Worm (Caenorhabditis elegans) whole organism, L2 larva: Measurements from ENCODE around the gene C45B11.9.

Experiments
- C34F6.9 ChIP-seq: fragments of 150-350 bp; optimal IDR thresholded peaks from 2 replicates; lab custom pipeline; 2014; ENCODE audit warnings: missing biosample characterization, missing genetic modification characterization
- F13H6.1 ChIP-seq: sonication (generic microtip); optimal IDR thresholded peaks from 2 replicates; lab custom pipeline; 2016; ENCODE audit warnings: missing genetic modification characterization, missing compliant biosample characterization
- R02D3.7 ChIP-seq: fragments of 150-350 bp; optimal IDR thresholded peaks from 2 replicates; lab custom pipeline; 2014; ENCODE audit warnings: missing biosample characterization, missing genetic modification characterization
- Y55F3AM.14 ChIP-seq: fragments of 200-800 bp; sonication (Bioruptor generic); optimal IDR thresholded peaks from 2 replicates; lab custom pipeline; 2018; ENCODE audit warnings: mild to moderate bottlenecking, missing genetic modification characterization, missing compliant biosample characterization
- ZK546.5 ChIP-seq: sonication (generic microtip); optimal IDR thresholded peaks from 2 replicates; lab custom pipeline; 2017; ENCODE audit warnings: missing biosample characterization, missing genetic modification characterization
- alr-1 ChIP-seq: fragments of 150-350 bp; optimal IDR thresholded peaks from 2 replicates; lab custom pipeline; 2014; ENCODE audit warnings: missing biosample characterization, missing genetic modification characterization
- aly-2 ChIP-seq: fragments of 150-350 bp; optimal IDR thresholded peaks from 2 replicates; lab custom pipeline; 2014; ENCODE audit warnings: missing biosample characterization, missing genetic modification characterization
- ama-1 ChIP-seq: fragments of 150-350 bp; optimal IDR thresholded peaks from 2 replicates; lab custom pipeline; 2018; ENCODE audit warnings: inconsistent platforms
- blmp-1 ChIP-seq: sonication (generic microtip); optimal IDR thresholded peaks from 2 replicates; lab custom pipeline; 2017; ENCODE audit warnings: missing genetic modification characterization, mild to moderate bottlenecking, missing compliant biosample characterization, antibody characterized with exemption, moderate library complexity; ENCODE audit not compliant: insufficient read depth
- ceh-16 ChIP-seq: fragments of 150-350 bp; optimal IDR thresholded peaks from 2 replicates; lab custom pipeline; 2014; ENCODE audit warnings: missing biosample characterization, missing genetic modification characterization
- ceh-82 ChIP-seq: fragments of 150-350 bp; optimal IDR thresholded peaks from 2 replicates; lab custom pipeline; 2014; ENCODE audit warnings: missing biosample characterization, missing genetic modification characterization
- crh-2 ChIP-seq: sonication (generic microtip); optimal IDR thresholded peaks from 2 replicates; lab custom pipeline; 2017; ENCODE audit warnings: missing biosample characterization, missing genetic modification characterization
- dmd-4 ChIP-seq: sonication (generic microtip); optimal IDR thresholded peaks from 2 replicates; lab custom pipeline; 2017; ENCODE audit warnings: missing biosample characterization, missing genetic modification characterization
- egl-27 ChIP-seq: sonication (generic microtip); optimal IDR thresholded peaks from 3 replicates; lab custom pipeline; 2017; ENCODE audit warnings: missing biosample characterization, missing genetic modification reagents, missing genetic modification characterization
- elt-1 ChIP-seq: fragments of 150-350 bp; optimal IDR thresholded peaks from 2 replicates; lab custom pipeline; 2014; ENCODE audit warnings: missing biosample characterization, missing genetic modification characterization
- elt-3 ChIP-seq: sonication (generic microtip); optimal IDR thresholded peaks from 2 replicates; lab custom pipeline; 2017; ENCODE audit warnings: missing biosample characterization, missing genetic modification characterization
- fos-1 ChIP-seq: fragments of 150-350 bp; optimal IDR thresholded peaks from 2 replicates; lab custom pipeline; 2014; ENCODE audit warnings: missing biosample characterization, missing genetic modification characterization
- gmeb-1 ChIP-seq: fragments of 150-350 bp; optimal IDR thresholded peaks from 2 replicates; lab custom pipeline; 2014; ENCODE audit warnings: missing biosample characterization, missing genetic modification characterization
- lin-11 ChIP-seq: fragments of 150-350 bp; sonication (generic microtip); optimal IDR thresholded peaks from 2 replicates; lab custom pipeline; 2014; ENCODE audit warnings: missing biosample characterization, missing genetic modification characterization, inconsistent platforms, mixed read lengths
- lin-13 ChIP-seq: fragments of 150-350 bp; optimal IDR thresholded peaks from 2 replicates; lab custom pipeline; 2014; ENCODE audit warnings: missing biosample characterization, missing genetic modification reagents, missing genetic modification characterization
- lin-39 ChIP-seq: fragments of 150-350 bp; optimal IDR thresholded peaks from 2 replicates; lab custom pipeline; 2014; ENCODE audit warnings: missing biosample characterization, missing genetic modification reagents, missing genetic modification characterization
- lsy-2 ChIP-seq, 2 experiments: fragments of 150-350 bp in 1 of 2; sonication (generic microtip) in 1 of 2; optimal IDR thresholded peaks; 2 replicates each; lab custom pipeline; 2014 to 2017; ENCODE audit warnings: missing biosample characterization in 2 of 2, missing genetic modification characterization in 2 of 2
- mab-5 ChIP-seq: fragments of 150-350 bp; optimal IDR thresholded peaks from 2 replicates; lab custom pipeline; 2014; ENCODE audit warnings: missing biosample characterization, missing genetic modification characterization
- mbf-1 ChIP-seq: sonication (generic microtip); optimal IDR thresholded peaks from 2 replicates; lab custom pipeline; 2017; ENCODE audit warnings: missing biosample characterization, missing genetic modification characterization
- mdl-1 ChIP-seq, 2 experiments: fragments of 150-350 bp in 1 of 2; sonication (generic microtip) in 1 of 2; optimal IDR thresholded peaks; 2 replicates each; lab custom pipeline; 2017; ENCODE audit warnings: missing biosample characterization in 2 of 2, missing genetic modification characterization in 2 of 2
- nhr-10 ChIP-seq: sonication (generic microtip); optimal IDR thresholded peaks from 2 replicates; lab custom pipeline; 2017; ENCODE audit warnings: missing biosample characterization, missing genetic modification characterization
- nhr-11 ChIP-seq: fragments of 150-350 bp; optimal IDR thresholded peaks from 2 replicates; lab custom pipeline; 2014; ENCODE audit warnings: missing biosample characterization, missing genetic modification characterization
- nhr-12 ChIP-seq: fragments of 150-350 bp; optimal IDR thresholded peaks from 2 replicates; lab custom pipeline; 2014; ENCODE audit warnings: missing biosample characterization, missing genetic modification characterization
- nhr-129 ChIP-seq: fragments of 150-350 bp; optimal IDR thresholded peaks from 2 replicates; lab custom pipeline; 2014; ENCODE audit warnings: missing biosample characterization, missing genetic modification characterization
- nhr-21 ChIP-seq: fragments of 150-350 bp; optimal IDR thresholded peaks from 2 replicates; lab custom pipeline; 2014; ENCODE audit warnings: missing biosample characterization, missing genetic modification characterization
- nhr-23 ChIP-seq: fragments of 150-350 bp; optimal IDR thresholded peaks from 2 replicates; lab custom pipeline; 2014; ENCODE audit warnings: missing biosample characterization, missing genetic modification reagents, missing genetic modification characterization
- nhr-237 ChIP-seq: fragments of 150-350 bp; optimal IDR thresholded peaks from 2 replicates; lab custom pipeline; 2014; ENCODE audit warnings: missing biosample characterization, missing genetic modification characterization
- nhr-25 ChIP-seq: fragments of 150-350 bp; sonication (generic microtip); optimal IDR thresholded peaks from 3 replicates; lab custom pipeline; 2014; ENCODE audit warnings: missing biosample characterization, missing genetic modification characterization
- nhr-6 ChIP-seq: fragments of 150-350 bp; optimal IDR thresholded peaks from 2 replicates; lab custom pipeline; 2014; ENCODE audit warnings: missing biosample characterization, missing genetic modification characterization
- nhr-77 ChIP-seq: fragments of 150-350 bp; optimal IDR thresholded peaks from 2 replicates; lab custom pipeline; 2014; ENCODE audit warnings: missing biosample characterization, missing genetic modification characterization
- peb-1 ChIP-seq: fragments of 150-350 bp; optimal IDR thresholded peaks from 2 replicates; lab custom pipeline; 2014; ENCODE audit warnings: missing biosample characterization, missing genetic modification characterization
- sem-4 ChIP-seq: fragments of 150-350 bp; optimal IDR thresholded peaks from 2 replicates; lab custom pipeline; 2014; ENCODE audit warnings: missing biosample characterization, missing genetic modification reagents, missing genetic modification characterization
- skn-1 ChIP-seq: sonication (generic microtip); optimal IDR thresholded peaks from 2 replicates; lab custom pipeline; 2017; ENCODE audit warnings: missing biosample characterization, missing genetic modification characterization
- sma-3 ChIP-seq: sonication (generic microtip); optimal IDR thresholded peaks from 2 replicates; lab custom pipeline; 2016; ENCODE audit warnings: missing genetic modification reagents, missing genetic modification characterization, missing compliant biosample characterization
- sma-9 ChIP-seq, 2 experiments: fragments of 150-350 bp in 1 of 2; sonication (generic microtip) in 1 of 2; optimal IDR thresholded peaks; 2 replicates each; lab custom pipeline; 2014 to 2016; ENCODE audit warnings: missing genetic modification characterization in 2 of 2, mild to moderate bottlenecking in 1 of 2, missing biosample characterization in 1 of 2, missing compliant biosample characterization in 1 of 2, missing genetic modification reagents in 1 of 2, moderate library complexity in 1 of 2
- snpc-4 ChIP-seq: fragments of 150-350 bp; optimal IDR thresholded peaks from 2 replicates; lab custom pipeline; 2014; ENCODE audit warnings: missing biosample characterization, missing genetic modification characterization
- unc-39 ChIP-seq: fragments of 150-350 bp; optimal IDR thresholded peaks from 2 replicates; lab custom pipeline; 2014; ENCODE audit warnings: missing biosample characterization, missing genetic modification characterization
- unc-55 ChIP-seq: fragments of 150-350 bp; sonication (generic microtip); optimal IDR thresholded peaks from 3 replicates; lab custom pipeline; 2014; ENCODE audit warnings: missing biosample characterization, missing genetic modification reagents, missing genetic modification characterization
- unc-62 ChIP-seq: fragments of 150-350 bp; optimal IDR thresholded peaks from 2 replicates; lab custom pipeline; 2014; ENCODE audit warnings: missing biosample characterization, missing genetic modification reagents, missing genetic modification characterization
- zag-1 ChIP-seq: fragments of 150-350 bp; optimal IDR thresholded peaks from 2 replicates; lab custom pipeline; 2014; ENCODE audit warnings: missing biosample characterization, missing genetic modification characterization
- ztf-1 ChIP-seq: fragments of 200-800 bp; sonication (Bioruptor generic); conservative IDR thresholded peaks from 2 replicates; pipeline ENCODE4 v1.3.6; 2022; ENCODE audit warnings: missing genetic modification characterization, missing compliant biosample characterization
- ztf-11 ChIP-seq: sonication (generic microtip); optimal IDR thresholded peaks from 2 replicates; lab custom pipeline; 2017; ENCODE audit warnings: missing biosample characterization, missing genetic modification characterization
- ztf-4 ChIP-seq: fragments of 150-350 bp; optimal IDR thresholded peaks from 2 replicates; lab custom pipeline; 2014; ENCODE audit warnings: missing biosample characterization, missing genetic modification characterization

Gene C45B11.9

ce11 chrV:11065513-11065912, 25.4 kb downstream of the C45B11.9 start, which contains the start of gene nlp-80:
TSS of gene nlp-80 (minus strand) at chrV:11065613.
- TF ChIP-seq lin-11 (tag; lab: Kevin White, UChicago) (no peak), ZK546.5 (tag; lab: Kevin White, UChicago) (no peak), nhr-237 (no peak), ama-1 (lab: Kevin White, UChicago) (no peak), unc-55 (GFP tag; lab: Kevin White, UChicago) (no peak), alr-1 (tag; lab: Kevin White, UChicago) (no peak), F13H6.1 (tag; lab: Kevin White, UChicago) (no peak), ztf-4 (tag; lab: Kevin White, UChicago) (no peak), peb-1 (no peak), nhr-129 (tag; lab: Kevin White, UChicago) (no peak), sma-3 (GFP tag; lab: Kevin White, UChicago) (no peak), dmd-4 (no peak), gmeb-1 (tag; lab: Kevin White, UChicago) (no peak), R02D3.7 (no peak), nhr-25 (tag; lab: Kevin White, UChicago) (no peak), nhr-77 (tag; lab: Kevin White, UChicago) (no peak), sem-4 (no peak)

ce11 chrV:11069277-11069676, 29.2 kb downstream of the C45B11.9 start, which contains the start of gene T04C12.8:
TSS of gene T04C12.8 (minus strand) at chrV:11069358.
- TF ChIP-seq elt-1 (no peak), ceh-82 (no peak), gmeb-1 (tag; lab: Kevin White, UChicago) (peak; percentile 18), sma-9 (GFP tag; optimal IDR thresholded peaks at IDR 0.05; lab: Kevin White, UChicago) (peak; percentile 51), sma-9 (tag; optimal IDR thresholded peaks at IDR 0.05; lab: Kevin White, UChicago) (no peak), nhr-11 (tag; lab: Kevin White, UChicago) (no peak), mbf-1 (tag; lab: Kevin White, UChicago) (no peak), fos-1 (tag; lab: Kevin White, UChicago) (peak; percentile 86), lsy-2 (tag; optimal IDR thresholded peaks at IDR 0.05; lab: Kevin White, UChicago) (peak in 1 of 2 experiments; percentile 46), elt-3 (tag; lab: Kevin White, UChicago) (no peak), R02D3.7 (no peak), sma-3 (GFP tag; lab: Kevin White, UChicago) (peak; percentile 11), mdl-1 (tag; optimal IDR thresholded peaks at IDR 0.05; lab: Kevin White, UChicago) (peak in 1 of 2 experiments; percentile 33), skn-1 (peak; percentile 78), blmp-1 (no peak), nhr-25 (tag; lab: Kevin White, UChicago) (peak; percentile 13), lin-39 (tag; lab: Kevin White, UChicago) (no peak), snpc-4 (tag; lab: Kevin White, UChicago) (no peak), ztf-1 (GFP tag; lab: Robert Waterston, UW) (no peak), unc-39 (tag; lab: Kevin White, UChicago) (no peak), mab-5 (tag; lab: Kevin White, UChicago) (no peak), lin-11 (tag; lab: Kevin White, UChicago) (no peak), nhr-129 (tag; lab: Kevin White, UChicago) (no peak), nhr-237 (no peak), ztf-11 (tag; lab: Kevin White, UChicago) (no peak), unc-62 (GFP tag; lab: Kevin White, UChicago) (no peak), lin-13 (GFP tag; lab: Kevin White, UChicago) (no peak), egl-27 (tag; lab: Kevin White, UChicago) (peak; percentile 15), dmd-4 (no peak), ceh-16 (tag; lab: Kevin White, UChicago) (no peak), nhr-12 (tag; lab: Kevin White, UChicago) (no peak), crh-2 (tag; lab: Kevin White, UChicago) (peak; percentile 62), zag-1 (no peak), nhr-10 (tag; lab: Kevin White, UChicago) (no peak), ama-1 (lab: Kevin White, UChicago) (no peak), F13H6.1 (tag; lab: Kevin White, UChicago) (peak; percentile 31), ZK546.5 (tag; lab: Kevin White, UChicago) (no peak), nhr-23 (tag; lab: Kevin White, UChicago) (no peak), C34F6.9 (tag; lab: Kevin White, UChicago) (no peak), nhr-77 (tag; lab: Kevin White, UChicago) (no peak), ztf-4 (tag; lab: Kevin White, UChicago) (no peak), nhr-21 (peak; percentile 5), nhr-6 (tag; lab: Kevin White, UChicago) (no peak), alr-1 (tag; lab: Kevin White, UChicago) (no peak), aly-2 (no peak), peb-1 (no peak), unc-55 (GFP tag; lab: Kevin White, UChicago) (no peak), Y55F3AM.14 (GFP tag; lab: Kevin White, UChicago) (no peak), sem-4 (no peak)
